Worm (Caenorhabditis elegans): ENCODE results near the gene srt-55.

The srt-55 gene

ce11 chrIII:10126375-10126774 is 20.1 kb upstream of the srt-55 start (continued):
- TF ChIP-seq F26F4.8 (GFP tag; conservative IDR thresholded peaks at IDR 0.05): no peak
- TF ChIP-seq daf-16 (GFP tag; optimal IDR thresholded peaks at IDR 0.05): peak in 1 of 2 experiments; percentile 51
- TF ChIP-seq daf-16 (tag; optimal IDR thresholded peaks at IDR 0.05): peak; percentile 1
- TF ChIP-seq madf-5 (GFP tag; IDR thresholded peaks at IDR 0.05): no peak
- TF ChIP-seq ztf-7 (tag; optimal IDR thresholded peaks at IDR 0.05): no peak
- no peak for TF ChIP-seq nhr-25 (tag; optimal IDR thresholded peaks at IDR 0.05; ENCODE audit: borderline replicate concordance, insufficient read depth)
- peak; percentile 33 for TF ChIP-seq nhr-28 (tag; optimal IDR thresholded peaks at IDR 0.05)
- no peak for TF ChIP-seq mxl-2 (GFP tag; conservative IDR thresholded peaks at IDR 0.05)
- TF ChIP-seq mes-2 (tag; optimal IDR thresholded peaks at IDR 0.05; ENCODE audit: poor library complexity, severe bottlenecking): no peak
- TF ChIP-seq lsy-2 (tag; optimal IDR thresholded peaks at IDR 0.05): peak in 1 of 2 experiments; percentile 23

ce11 chrIII:10123586-10124233 is 17.4 kb upstream of the srt-55 start, which contains the start of gene ttll-4:
Gene ttll-4, plus strand, starts transcription at chrIII:10124183.
- TF ChIP-seq hlh-11 (tag; optimal IDR thresholded peaks at IDR 0.05): peak; percentile 16
- no peak for TF ChIP-seq zag-1 (tag; optimal IDR thresholded peaks at IDR 0.05)
- TF ChIP-seq Y105C5A.15 (GFP tag; IDR thresholded peaks at IDR 0.05): no peak
- TF ChIP-seq nhr-42 (GFP tag; IDR thresholded peaks at IDR 0.05): 0 out of 2 replicates have a peak, but pooled peaks have one; percentile 37
- peak; percentile 40 for TF ChIP-seq R02D3.7 (tag; optimal IDR thresholded peaks at IDR 0.05)
- peak; percentile 20 for TF ChIP-seq dpl-1 (GFP tag; optimal IDR thresholded peaks at IDR 0.05)
- TF ChIP-seq lsy-2 (tag; optimal IDR thresholded peaks at IDR 0.05): peak in 1 of 2 experiments; percentile 62
- TF ChIP-seq nhr-41 (GFP tag; IDR thresholded peaks at IDR 0.05): no peak
- no peak for TF ChIP-seq F44E2.7 (GFP tag; IDR thresholded peaks at IDR 0.05)
- no peak for TF ChIP-seq dve-1 (tag; optimal IDR thresholded peaks at IDR 0.05; ENCODE audit: insufficient read depth)
- no peak for TF ChIP-seq ztf-11 (tag; optimal IDR thresholded peaks at IDR 0.05)
- TF ChIP-seq spr-3 (GFP tag; optimal IDR thresholded peaks at IDR 0.05): no peak
- TF ChIP-seq spr-1 (tag; optimal IDR thresholded peaks at IDR 0.05): no peak
- peak; percentile 24 for TF ChIP-seq T20F7.1 (GFP tag; optimal IDR thresholded peaks at IDR 0.05)
- peak in 1 of 2 experiments; percentile 20 for TF ChIP-seq hif-1 (tag; optimal IDR thresholded peaks at IDR 0.05)
- no peak for TF ChIP-seq F49E8.2 (tag; optimal IDR thresholded peaks at IDR 0.05; ENCODE audit: borderline replicate concordance)
- TF ChIP-seq Y5F2A.4 (GFP tag; optimal IDR thresholded peaks at IDR 0.05): no peak
- peak; percentile 64 for TF ChIP-seq Y48G9A.11 (GFP tag; IDR thresholded peaks at IDR 0.05)
- no peak for TF ChIP-seq tag-97 (GFP tag; IDR thresholded peaks at IDR 0.05)
- peak; percentile 22 for TF ChIP-seq lin-13 (GFP tag; optimal IDR thresholded peaks at IDR 0.05)
- TF ChIP-seq lin-39 (tag; optimal IDR thresholded peaks at IDR 0.05): no peak
- TF ChIP-seq rbr-2 (tag; optimal IDR thresholded peaks at IDR 0.05): peak; percentile 65
- no peak for TF ChIP-seq daf-16 (GFP tag; optimal IDR thresholded peaks at IDR 0.05)
- TF ChIP-seq daf-16 (tag; optimal IDR thresholded peaks at IDR 0.05): no peak
- peak; percentile 94 for TF ChIP-seq mes-2 (tag; optimal IDR thresholded peaks at IDR 0.05; ENCODE audit: poor library complexity, severe bottlenecking)
- no peak for TF ChIP-seq hlh-30 (tag; optimal IDR thresholded peaks at IDR 0.05; ENCODE audit: insufficient read depth)
- no peak for TF ChIP-seq nhr-10 (tag; optimal IDR thresholded peaks at IDR 0.05)
- no peak for TF ChIP-seq attf-4 (tag; optimal IDR thresholded peaks at IDR 0.05)
- no peak for TF ChIP-seq ceh-82 (tag; optimal IDR thresholded peaks at IDR 0.05)
- TF ChIP-seq F26F4.8 (GFP tag; conservative IDR thresholded peaks at IDR 0.05): no peak
- TF ChIP-seq snpc-4 (tag; optimal IDR thresholded peaks at IDR 0.05): no peak
- TF ChIP-seq ztf-7 (tag; optimal IDR thresholded peaks at IDR 0.05): no peak
- no peak for TF ChIP-seq ceh-62 (tag; optimal IDR thresholded peaks at IDR 0.05)
- no peak for TF ChIP-seq zip-11 (GFP tag; IDR thresholded peaks at IDR 0.05)
- TF ChIP-seq hmg-1.1 (GFP tag; IDR thresholded peaks at IDR 0.05): peak; percentile 62; the same call in 1 of the 2 replicates
- no peak for TF ChIP-seq ces-1 (GFP tag; optimal IDR thresholded peaks at IDR 0.05)
- TF ChIP-seq egl-43 (GFP tag; IDR thresholded peaks at IDR 0.05): peak; percentile 37; the same call in 1 of the 2 replicates
- peak; percentile 40; the same call in 1 of the 2 replicates for TF ChIP-seq dmd-6 (GFP tag; IDR thresholded peaks at IDR 0.05)
- no peak for TF ChIP-seq ama-1 (optimal IDR thresholded peaks at IDR 0.05)
- TF ChIP-seq dmd-8 (GFP tag; IDR thresholded peaks at IDR 0.05): no peak
- TF ChIP-seq unc-130 (GFP tag; optimal IDR thresholded peaks at IDR 0.05): peak; percentile 57
- no peak for TF ChIP-seq skn-1 (tag; optimal IDR thresholded peaks at IDR 0.05)
- no peak for TF ChIP-seq zfp-2 (tag; optimal IDR thresholded peaks at IDR 0.05)
- TF ChIP-seq ceh-44 (GFP tag; IDR thresholded peaks at IDR 0.05): 0 out of 2 replicates have a peak, but pooled peaks have one; percentile 23
